Worm (Caenorhabditis elegans): Measurements from ENCODE around the gene ztf-17.

ztf-17 gene

DNA sequence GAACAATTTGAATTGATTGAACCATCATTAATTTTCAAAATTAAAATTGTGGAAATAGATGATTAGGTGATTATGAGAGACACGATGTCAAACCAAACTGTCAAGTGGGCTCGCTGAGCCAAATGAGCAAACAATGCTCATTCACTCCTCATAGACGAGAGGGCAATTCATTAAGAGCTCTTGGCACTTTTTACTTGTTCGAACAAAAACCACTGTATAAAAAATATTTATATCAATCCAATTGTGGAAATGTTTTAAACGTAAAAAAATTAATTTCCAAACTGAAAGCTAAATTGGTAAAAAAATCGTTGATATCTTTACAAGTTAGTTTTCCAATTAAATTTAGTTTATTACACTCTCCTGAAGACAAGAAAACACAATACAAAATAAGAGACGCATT, 20.3 kb downstream of the ztf-17 start, which contains the start of gene acr-7:
TSS of gene acr-7 (minus strand) at position 101 of the 400 bp plus-strand sequence.
- TF ChIP-seq unc-62 (GFP tag; optimal IDR thresholded peaks at IDR 0.05) = no peak

DNA sequence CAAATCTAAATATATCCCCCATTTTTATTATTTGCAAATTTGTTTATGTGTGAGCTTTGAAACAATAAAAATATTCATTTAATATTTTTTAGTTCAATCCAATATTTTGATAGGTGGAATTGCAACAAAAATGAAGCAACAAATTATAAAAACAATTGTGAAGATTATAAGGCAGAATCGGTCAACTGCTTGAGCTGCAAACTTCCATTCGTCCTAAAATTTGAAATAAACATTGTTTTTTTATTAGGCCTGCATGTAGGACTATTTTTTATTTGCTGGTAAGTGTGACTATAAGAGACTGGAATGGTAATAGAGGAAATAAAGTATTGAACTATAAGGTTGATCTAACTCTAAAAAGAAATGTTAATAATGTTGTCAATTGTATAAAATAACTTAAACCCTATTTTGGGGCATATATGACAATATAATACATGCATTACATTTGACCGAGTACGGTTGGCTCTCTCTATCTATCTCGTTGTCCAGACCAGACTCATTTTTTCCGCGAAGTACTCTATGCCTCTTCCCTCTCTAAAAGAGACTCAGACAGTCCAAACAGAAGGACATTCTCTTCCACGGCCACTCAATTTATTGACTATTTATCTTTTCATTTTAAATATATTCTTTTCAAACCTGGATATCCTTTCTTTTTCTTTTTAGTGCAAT, 24.3 kb downstream of the ztf-17 start, which contains the start of gene T09A5.4:
TSS of gene T09A5.4 (plus strand) at position 616 of the 666 bp plus-strand sequence.
- no peak for TF ChIP-seq unc-62 (GFP tag; optimal IDR thresholded peaks at IDR 0.05)

DNA sequence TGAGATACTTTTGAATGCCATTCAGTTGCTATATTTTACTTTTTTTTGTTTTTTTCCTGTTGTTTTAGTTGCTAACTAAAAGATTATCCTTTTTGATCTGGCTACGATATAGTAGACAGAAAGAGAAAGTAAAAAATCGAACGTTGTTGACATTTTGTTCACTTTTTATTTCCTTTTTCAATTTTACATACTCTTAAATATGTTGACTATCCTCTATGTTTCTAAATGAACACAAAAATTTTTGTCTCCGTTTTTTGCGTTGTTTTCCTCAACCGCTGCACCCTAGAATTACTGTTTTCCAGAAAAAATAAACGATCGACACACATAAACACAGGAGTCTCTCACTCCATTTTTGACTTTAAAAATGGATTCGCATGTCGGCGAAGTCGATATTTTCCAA, 27.9 kb downstream of the ztf-17 start, which contains the start of gene klp-3:
TSS of gene klp-3 (plus strand) at position 301 of the 400 bp plus-strand sequence.
- TF ChIP-seq unc-62 (GFP tag; optimal IDR thresholded peaks at IDR 0.05) = no peak

DNA sequence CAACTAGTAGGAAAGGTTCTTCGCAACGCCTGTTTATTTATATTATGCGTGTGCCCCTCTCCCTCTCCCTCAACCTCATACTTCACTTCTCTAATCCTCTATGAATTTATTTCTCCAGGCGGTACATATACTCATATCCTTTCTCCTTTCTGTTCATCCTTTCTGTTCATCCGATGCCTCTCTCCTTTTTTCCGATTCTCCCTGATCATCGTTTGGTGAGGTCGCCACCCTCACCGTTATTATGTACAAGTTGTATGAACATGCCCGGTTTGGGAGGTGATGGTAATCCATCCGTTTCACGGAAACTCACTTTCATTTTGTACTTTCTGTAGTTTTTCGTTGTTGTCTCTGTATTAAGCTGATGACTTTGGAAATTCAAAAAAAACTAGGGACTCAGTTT, 30.3 kb downstream of the ztf-17 start:
- no peak for TF ChIP-seq unc-62 (GFP tag; optimal IDR thresholded peaks at IDR 0.05)

DNA sequence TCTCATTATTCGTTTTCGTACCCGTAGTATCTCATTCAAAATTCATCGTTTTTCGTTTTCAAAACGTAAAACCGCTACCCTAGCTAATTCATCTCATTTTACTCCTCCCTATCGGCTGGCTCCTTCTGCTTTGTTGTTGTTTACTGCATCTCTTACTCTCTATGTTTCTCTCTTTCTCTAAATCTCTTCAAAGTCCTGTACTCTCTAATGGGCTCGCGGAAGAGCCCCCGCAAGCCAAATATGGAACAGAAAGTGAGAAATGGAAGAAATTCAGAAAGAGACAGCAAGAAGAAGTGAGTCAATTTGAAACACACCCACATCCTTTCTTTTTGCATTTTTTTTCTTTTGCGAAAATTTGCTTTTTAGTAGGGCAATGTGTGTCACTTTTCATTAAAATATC, 31.3 kb downstream of the ztf-17 start:
- TF ChIP-seq unc-62 (GFP tag; optimal IDR thresholded peaks at IDR 0.05) = no peak

DNA sequence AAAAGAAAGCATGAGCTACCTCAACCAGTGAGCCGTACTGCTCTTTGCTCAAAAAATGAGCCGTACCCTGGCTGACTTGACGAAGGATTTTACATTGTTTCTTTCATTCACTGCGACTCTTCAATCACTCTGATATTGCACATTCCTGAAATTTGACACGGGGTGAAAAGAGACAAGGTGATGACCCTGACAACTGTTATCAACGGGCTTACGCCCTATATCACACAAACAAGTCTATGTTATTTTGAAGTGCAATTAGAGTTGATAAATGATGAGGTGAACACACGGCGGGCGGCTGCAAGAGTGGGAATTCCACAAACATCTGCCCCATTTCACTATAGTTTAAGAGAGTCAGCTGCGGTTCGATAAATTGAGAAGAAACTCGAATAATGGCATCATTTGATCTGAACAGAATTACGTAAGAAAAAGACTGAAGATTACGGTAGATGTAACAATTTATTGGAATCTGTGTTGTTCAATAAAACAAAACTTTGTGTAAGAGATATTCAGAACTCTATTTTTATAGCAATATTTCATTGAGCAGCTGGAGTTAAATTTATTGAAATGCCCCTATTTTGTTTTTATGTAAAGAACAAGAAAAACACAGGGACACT, 33.2 kb downstream of the ztf-17 start:
- no peak for TF ChIP-seq unc-62 (GFP tag; optimal IDR thresholded peaks at IDR 0.05)

DNA sequence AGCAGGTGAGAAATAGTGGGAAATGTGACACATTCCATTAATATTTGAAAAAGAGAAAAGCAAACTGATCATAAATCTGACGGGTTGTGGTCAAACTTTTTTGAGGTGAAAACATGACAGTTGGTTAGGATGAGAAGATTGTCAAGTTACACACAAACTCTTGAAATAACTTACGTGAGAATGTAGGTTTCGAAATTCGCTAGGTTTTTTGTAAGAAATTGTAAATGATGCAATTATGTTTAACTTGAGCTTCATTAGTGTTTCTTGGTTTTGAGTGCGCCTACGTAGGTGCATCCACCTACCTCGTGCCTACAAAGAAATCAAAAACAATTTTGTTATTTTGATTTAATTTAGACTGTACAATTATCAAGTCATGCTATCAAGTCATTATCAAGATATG, 34.6 kb downstream of the ztf-17 start, which contains the start of gene cex-2:
TSS of gene cex-2 (minus strand) at position 101 of the 400 bp plus-strand sequence.
- TF ChIP-seq unc-62 (GFP tag; optimal IDR thresholded peaks at IDR 0.05) = no peak

DNA sequence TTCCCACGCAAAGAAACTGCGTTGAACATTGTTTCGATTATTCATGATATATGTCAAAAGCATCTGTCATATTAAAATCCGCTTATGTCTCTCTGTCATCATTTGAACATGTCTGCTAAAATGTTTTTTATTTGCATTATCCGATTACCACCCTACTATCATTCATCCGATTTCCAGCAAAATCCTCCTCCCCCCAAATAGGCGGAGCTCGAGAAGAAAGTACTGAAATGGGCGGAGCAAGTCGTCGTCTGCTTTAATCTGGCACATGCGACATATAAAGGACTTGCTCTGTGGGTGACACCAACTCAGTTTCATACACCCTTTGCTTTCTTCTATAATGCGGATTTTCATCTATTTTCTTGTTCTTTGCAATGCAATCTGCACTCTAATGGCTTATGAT, 37.9 kb downstream of the ztf-17 start, which contains the start of gene T09A5.14:
TSS of gene T09A5.14 (plus strand) at position 301 of the 400 bp plus-strand sequence.
- no peak for TF ChIP-seq unc-62 (GFP tag; optimal IDR thresholded peaks at IDR 0.05)

DNA sequence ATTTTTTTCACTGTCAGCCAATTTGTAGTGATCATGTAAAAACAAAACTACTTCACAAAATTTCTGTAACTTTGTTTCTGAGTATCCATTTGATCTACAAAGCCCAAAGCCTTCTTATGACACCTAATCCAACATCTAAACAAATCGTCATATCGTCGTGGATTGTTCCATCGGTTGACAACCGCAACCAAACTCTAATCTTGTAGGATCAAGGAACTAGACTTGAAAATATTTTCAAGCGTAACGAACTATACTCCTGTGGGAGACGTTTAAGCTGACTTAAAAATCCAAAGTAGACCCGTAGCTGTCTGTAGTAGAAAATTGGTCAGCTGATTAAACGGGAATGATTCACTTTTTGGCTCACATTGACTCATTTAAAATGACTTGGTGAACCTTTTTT, 40.3 kb downstream of the ztf-17 start:
- no peak for TF ChIP-seq unc-62 (GFP tag; optimal IDR thresholded peaks at IDR 0.05)

DNA sequence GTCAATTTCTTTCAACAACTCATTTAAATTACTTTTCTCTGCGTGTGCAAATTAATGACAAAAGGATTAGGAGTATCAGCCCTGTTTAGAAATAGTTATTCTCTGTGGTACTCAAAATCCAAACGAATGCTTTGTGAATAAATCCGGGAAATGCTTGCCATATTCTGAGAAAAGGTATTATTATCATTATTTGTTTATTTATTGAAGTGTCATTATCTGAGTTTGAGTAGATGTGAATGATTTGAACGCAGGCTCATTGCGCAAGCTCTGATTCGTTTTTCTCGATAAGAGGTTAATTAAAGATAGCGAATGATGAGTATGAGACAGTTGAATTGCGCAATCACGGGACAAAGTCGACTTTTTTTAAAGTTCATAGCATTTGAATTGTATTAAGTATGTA, 42.1 kb downstream of the ztf-17 start:
- TF ChIP-seq unc-62 (GFP tag; optimal IDR thresholded peaks at IDR 0.05) = no peak

DNA sequence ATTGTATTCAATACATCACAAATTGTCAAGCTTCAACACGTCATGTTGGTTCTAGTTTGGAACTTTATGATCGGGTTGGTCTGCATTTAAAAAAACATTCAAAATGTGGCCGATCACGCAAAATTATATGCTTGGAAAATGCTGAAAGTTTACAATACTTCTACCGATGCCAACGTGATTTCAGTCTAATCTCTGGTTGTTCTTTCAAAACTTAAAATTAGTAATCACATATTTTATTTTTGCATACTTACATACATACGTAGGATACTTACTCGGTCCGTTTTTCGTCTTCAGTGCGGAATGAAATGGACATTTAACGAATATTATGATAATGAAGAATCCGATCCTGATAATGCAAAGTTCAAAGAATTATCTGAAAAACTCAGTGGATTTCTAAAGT, 44.9 kb downstream of the ztf-17 start, which contains the start of gene srw-62:
TSS of gene srw-62 (plus strand) at position 301 of the 400 bp plus-strand sequence.
- TF ChIP-seq unc-62 (GFP tag; optimal IDR thresholded peaks at IDR 0.05) = no peak

DNA sequence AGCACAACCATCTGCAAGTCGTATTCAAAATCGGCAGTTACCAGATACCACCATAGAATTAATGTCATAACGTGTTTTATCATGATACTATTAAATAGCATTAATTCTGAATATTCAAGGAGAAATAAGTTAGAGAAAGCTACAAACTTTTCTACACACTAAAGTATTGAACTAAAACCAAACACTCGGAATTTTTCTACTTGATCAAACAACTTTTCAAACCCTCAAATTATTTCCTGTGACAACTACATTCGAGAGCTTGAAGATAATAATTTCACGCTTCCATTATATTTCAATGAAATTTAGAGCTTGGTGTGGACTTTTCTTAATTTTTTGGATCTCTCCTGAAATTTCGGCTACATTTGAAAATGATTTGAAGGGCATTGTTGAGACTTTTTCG, 47.5 kb downstream of the ztf-17 start, which contains the start of gene irld-47:
TSS of gene irld-47 (minus strand) at position 101 of the 400 bp plus-strand sequence.
- TF ChIP-seq unc-62 (GFP tag; optimal IDR thresholded peaks at IDR 0.05) = no peak

DNA sequence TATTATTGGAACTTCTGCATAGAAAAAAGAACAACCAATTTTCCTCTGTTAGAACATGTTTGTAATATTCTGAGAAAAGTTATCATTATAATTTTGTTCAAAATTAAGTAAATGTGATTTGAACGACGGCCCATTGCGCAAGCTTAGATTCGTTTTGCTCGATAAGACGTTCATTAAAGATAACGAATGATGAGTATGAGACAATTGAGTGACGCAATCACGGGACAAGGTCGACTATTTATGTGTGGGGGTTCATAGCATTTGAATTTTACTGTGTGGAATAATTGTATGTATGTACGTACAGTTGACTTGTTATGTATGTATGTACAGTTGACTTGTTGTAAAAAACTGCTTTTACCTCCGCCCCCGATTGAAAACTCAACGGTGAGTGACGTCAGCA, 50.6 kb downstream of the ztf-17 start:
- no peak for TF ChIP-seq unc-62 (GFP tag; optimal IDR thresholded peaks at IDR 0.05)

DNA sequence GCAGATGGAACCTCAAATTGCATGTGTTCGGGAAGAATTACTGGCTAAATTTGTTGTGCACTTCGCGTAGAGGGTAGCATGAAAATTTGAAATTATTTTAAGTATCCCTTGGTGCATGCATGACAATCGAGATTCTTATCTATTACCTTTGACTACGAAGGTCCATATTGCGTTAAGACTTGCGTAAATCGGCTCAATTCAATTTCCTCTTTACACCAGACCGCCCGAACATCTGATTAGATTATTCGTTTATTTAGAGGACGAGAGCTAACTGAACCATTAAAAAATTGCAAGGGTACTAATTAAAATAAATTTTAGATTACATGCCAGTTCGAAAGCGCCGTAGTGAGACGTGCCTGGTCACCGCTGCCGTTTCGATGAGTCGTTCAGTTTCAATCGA, 52.4 kb downstream of the ztf-17 start:
- no peak for TF ChIP-seq unc-62 (GFP tag; optimal IDR thresholded peaks at IDR 0.05)

Data from whole organism, dauer.